Worm (Caenorhabditis elegans) whole organism, young adult: ENCODE data around the gene B0457.6.

ENCODE experiments used
- B0336.3 ChIP-seq: fragments of 200-800 bp; sonication (Bioruptor generic); IDR thresholded peaks from 2 replicates; pipeline ENCODE4 v1.3.6; 2022; ENCODE audit warnings: missing genetic modification characterization, missing compliant biosample characterization
- C17E4.6 ChIP-seq: fragments of 200-800 bp; sonication (Bioruptor generic); IDR thresholded peaks from 2 replicates; pipeline ENCODE4 v1.3.6; 2022; ENCODE audit warnings: missing genetic modification reagents, missing genetic modification characterization, missing compliant biosample characterization
- D2030.7 ChIP-seq: fragments of 200-800 bp; sonication (Bioruptor generic); IDR thresholded peaks from 2 replicates; pipeline ENCODE4 v1.3.6; 2022; ENCODE audit warnings: missing genetic modification reagents, missing genetic modification characterization, missing compliant biosample characterization
- F10E7.11 ChIP-seq: sonication (generic microtip); optimal IDR thresholded peaks from 2 replicates; lab custom pipeline; 2017; ENCODE audit warnings: mild to moderate bottlenecking, missing genetic modification characterization, moderate library complexity, missing compliant biosample characterization
- F23B12.7 ChIP-seq: sonication (generic microtip); optimal IDR thresholded peaks from 2 replicates; lab custom pipeline; 2017; ENCODE audit warnings: missing genetic modification characterization, mild to moderate bottlenecking, missing compliant biosample characterization, antibody characterized with exemption, moderate library complexity; ENCODE audit not compliant: insufficient read depth
- F37B4.10 ChIP-seq: fragments of 200-800 bp; sonication (Bioruptor generic); IDR thresholded peaks from 2 replicates; pipeline ENCODE4 v1.3.6; 2022; ENCODE audit warnings: missing genetic modification characterization, missing compliant biosample characterization
- K12H6.12 ChIP-seq: fragments of 200-800 bp; sonication (Bioruptor generic); optimal IDR thresholded peaks from 2 replicates; lab custom pipeline; 2018; ENCODE audit warnings: mild to moderate bottlenecking, missing genetic modification characterization, missing compliant biosample characterization
- Y79H2A.3 ChIP-seq: fragments of 200-800 bp; sonication (Bioruptor generic); conservative IDR thresholded peaks from 2 replicates; pipeline ENCODE4 v1.3.6; 2022; ENCODE audit warnings: missing genetic modification reagents, missing genetic modification characterization, missing compliant biosample characterization
- Y95B8A.8 ChIP-seq: fragments of 200-800 bp; sonication (Bioruptor generic); IDR thresholded peaks from 2 replicates; pipeline ENCODE4 v1.3.6; 2022; ENCODE audit warnings: missing genetic modification reagents, missing genetic modification characterization, missing compliant biosample characterization
- ama-1 ChIP-seq, 3 experiments: fragments of 150-350 bp in 1 of 3; sonication (generic microtip) in 2 of 3; optimal IDR thresholded peaks; 2 replicates each; lab custom pipeline; 2014 to 2018; ENCODE audit warnings: missing biosample characterization in 2 of 3, missing genetic modification characterization in 2 of 3, missing genetic modification reagents in 2 of 3
- aptf-3 ChIP-seq: fragments of 200-800 bp; sonication (Bioruptor generic); IDR thresholded peaks from 2 replicates; pipeline ENCODE4 v1.3.6; 2022; ENCODE audit warnings: missing genetic modification characterization, missing compliant biosample characterization
- athp-1 ChIP-seq: sonication (generic microtip); optimal IDR thresholded peaks from 2 replicates; lab custom pipeline; 2017; ENCODE audit warnings: mild to moderate bottlenecking, missing genetic modification characterization, missing compliant biosample characterization
- cebp-1 ChIP-seq, 2 experiments: fragments of 200-800 bp in 1 of 2; sonication (Bioruptor generic) in 1 of 2; sonication (generic microtip) in 1 of 2; IDR thresholded peaks in 1 of 2; optimal IDR thresholded peaks in 1 of 2; 2 replicates each; pipeline versions ENCODE4 v1.3.6 to Lab custom; 2017 to 2022; ENCODE audit warnings: missing compliant biosample characterization in 2 of 2, missing genetic modification characterization in 2 of 2, mild to moderate bottlenecking in 1 of 2, missing genetic modification reagents in 1 of 2, moderate library complexity in 1 of 2
- ceh-100 ChIP-seq: fragments of 200-800 bp; sonication (Bioruptor generic); IDR thresholded peaks from 2 replicates; pipeline ENCODE4 v1.3.6; 2022; ENCODE audit warnings: missing genetic modification reagents, missing genetic modification characterization, missing compliant biosample characterization
- ceh-79 ChIP-seq: sonication (generic microtip); optimal IDR thresholded peaks from 2 replicates; lab custom pipeline; 2017; ENCODE audit warnings: mild to moderate bottlenecking, missing genetic modification characterization, missing compliant biosample characterization
- chd-7 ChIP-seq: sonication (generic microtip); optimal IDR thresholded peaks from 2 replicates; lab custom pipeline; 2016; ENCODE audit warnings: mild to moderate bottlenecking, missing genetic modification characterization, moderate library complexity, missing compliant biosample characterization
- dpff-1 ChIP-seq: sonication (generic microtip); optimal IDR thresholded peaks from 2 replicates; lab custom pipeline; 2017; ENCODE audit warnings: mild to moderate bottlenecking, missing genetic modification characterization, missing compliant biosample characterization
- egl-44 ChIP-seq: fragments of 200-800 bp; sonication (Bioruptor generic); IDR thresholded peaks from 2 replicates; pipeline ENCODE4 v1.3.6; 2022; ENCODE audit warnings: missing genetic modification reagents, missing genetic modification characterization, missing compliant biosample characterization
- ekl-4 ChIP-seq: fragments of 200-800 bp; sonication (Bioruptor generic); IDR thresholded peaks from 2 replicates; pipeline ENCODE4 v1.3.6; 2022; ENCODE audit warnings: missing genetic modification reagents, missing genetic modification characterization, missing compliant biosample characterization
- gei-17 ChIP-seq: fragments of 200-800 bp; sonication (Bioruptor generic); optimal IDR thresholded peaks from 2 replicates; lab custom pipeline; 2018; ENCODE audit warnings: mild to moderate bottlenecking, missing genetic modification characterization, missing compliant biosample characterization
- him-1 ChIP-seq: sonication (generic microtip); optimal IDR thresholded peaks from 2 replicates; lab custom pipeline; 2016; ENCODE audit warnings: missing genotype, missing genetic modification reagents, missing genetic modification characterization, missing compliant biosample characterization
- hmg-1.2 ChIP-seq: fragments of 200-800 bp; sonication (Bioruptor generic); IDR thresholded peaks from 2 replicates; pipeline ENCODE4 v1.3.6; 2022; ENCODE audit warnings: missing genetic modification reagents, missing genetic modification characterization, missing compliant biosample characterization
- hrde-1 ChIP-seq: sonication (generic microtip); optimal IDR thresholded peaks from 2 replicates; lab custom pipeline; 2016; ENCODE audit warnings: missing genetic modification characterization, mild to moderate bottlenecking, missing compliant biosample characterization, moderate library complexity, missing genotype, missing genetic modification reagents, borderline replicate concordance
- hsf-1 ChIP-seq: fragments of 200-800 bp; sonication (Bioruptor generic); IDR thresholded peaks from 2 replicates; pipeline ENCODE4 v1.3.6; 2022; ENCODE audit warnings: missing genetic modification reagents, missing genetic modification characterization, missing compliant biosample characterization
- let-526 ChIP-seq: fragments of 200-800 bp; sonication (Bioruptor generic); IDR thresholded peaks from 2 replicates; pipeline ENCODE4 v1.3.6; 2022; ENCODE audit warnings: missing genetic modification reagents, missing genetic modification characterization, missing compliant biosample characterization
- let-607 ChIP-seq, 2 experiments: fragments of 200-800 bp in 1 of 2; sonication (Bioruptor generic) in 1 of 2; sonication (generic microtip) in 1 of 2; optimal IDR thresholded peaks; 2 replicates each; lab custom pipeline; 2016 to 2018; ENCODE audit warnings: mild to moderate bottlenecking in 2 of 2, missing compliant biosample characterization in 2 of 2, missing genetic modification characterization in 2 of 2, moderate library complexity in 2 of 2, missing genotype in 1 of 2
- lin-40 ChIP-seq: sonication (generic microtip); optimal IDR thresholded peaks from 2 replicates; lab custom pipeline; 2016; ENCODE audit warnings: missing genetic modification characterization, mild to moderate bottlenecking, missing compliant biosample characterization, missing genotype, missing genetic modification reagents
- lin-54 ChIP-seq: fragments of 200-800 bp; sonication (Bioruptor generic); optimal IDR thresholded peaks from 2 replicates; lab custom pipeline; 2018; ENCODE audit warnings: mild to moderate bottlenecking, missing genetic modification characterization, missing compliant biosample characterization
- lsl-1 ChIP-seq: fragments of 200-800 bp; sonication (Bioruptor generic); optimal IDR thresholded peaks from 2 replicates; lab custom pipeline; 2018; ENCODE audit warnings: mild to moderate bottlenecking, missing genetic modification characterization, moderate library complexity, missing compliant biosample characterization
- madf-10 ChIP-seq: sonication (generic microtip); optimal IDR thresholded peaks from 2 replicates; lab custom pipeline; 2016; ENCODE audit warnings: mild to moderate bottlenecking, missing genetic modification characterization, missing compliant biosample characterization
- madf-3 ChIP-seq: fragments of 200-800 bp; sonication (Bioruptor generic); IDR thresholded peaks from 2 replicates; pipeline ENCODE4 v1.3.6; 2022; ENCODE audit warnings: missing genetic modification reagents, missing genetic modification characterization, missing compliant biosample characterization
- madf-8 ChIP-seq: fragments of 200-800 bp; sonication (Bioruptor generic); conservative IDR thresholded peaks from 2 replicates; pipeline ENCODE4 v1.3.6; 2022; ENCODE audit warnings: missing genetic modification reagents, missing genetic modification characterization, missing compliant biosample characterization
- mel-28 ChIP-seq: sonication (generic microtip); optimal IDR thresholded peaks from 2 replicates; lab custom pipeline; 2016; ENCODE audit warnings: borderline replicate concordance, mild to moderate bottlenecking, missing genetic modification characterization, missing compliant biosample characterization
- nhr-120 ChIP-seq: fragments of 200-800 bp; sonication (Bioruptor generic); IDR thresholded peaks from 2 replicates; pipeline ENCODE4 v1.3.6; 2022; ENCODE audit warnings: missing genetic modification characterization, missing compliant biosample characterization
- pha-4 ChIP-seq: fragments of 150-350 bp; sonication (generic microtip); optimal IDR thresholded peaks from 2 replicates; lab custom pipeline; 2014; ENCODE audit warnings: missing biosample characterization, missing genetic modification reagents, missing genetic modification characterization
- rec-8 ChIP-seq, 2 experiments: sonication (generic microtip); optimal IDR thresholded peaks; 2 replicates each; lab custom pipeline; 2016; ENCODE audit warnings: mild to moderate bottlenecking in 2 of 2, missing genetic modification characterization in 2 of 2, missing genetic modification reagents in 2 of 2, missing genotype in 2 of 2, missing biosample characterization in 1 of 2, missing compliant biosample characterization in 1 of 2, moderate library complexity in 1 of 2
- snpc-1.3 ChIP-seq: sonication (generic microtip); optimal IDR thresholded peaks from 2 replicates; lab custom pipeline; 2017; ENCODE audit warnings: missing genetic modification characterization, mild to moderate bottlenecking, missing compliant biosample characterization, antibody characterized with exemption, moderate library complexity, missing genotype, missing genetic modification reagents; ENCODE audit not compliant: insufficient read depth
- snpc-3.4 ChIP-seq: sonication (generic microtip); optimal IDR thresholded peaks from 2 replicates; lab custom pipeline; 2017; ENCODE audit warnings: missing genetic modification characterization, mild to moderate bottlenecking, missing compliant biosample characterization, antibody characterized with exemption, moderate library complexity, missing genotype, missing genetic modification reagents
- somi-1 ChIP-seq: fragments of 200-800 bp; sonication (Bioruptor generic); optimal IDR thresholded peaks from 2 replicates; lab custom pipeline; 2018; ENCODE audit warnings: mild to moderate bottlenecking, missing genetic modification characterization, missing compliant biosample characterization
- zfh-2 ChIP-seq: fragments of 200-800 bp; sonication (Bioruptor generic); conservative IDR thresholded peaks from 2 replicates; pipeline ENCODE4 v1.3.6; 2022; ENCODE audit warnings: missing genetic modification reagents, missing genetic modification characterization, missing compliant biosample characterization
- ztf-6 ChIP-seq: fragments of 200-800 bp; sonication (Bioruptor generic); IDR thresholded peaks from 2 replicates; pipeline ENCODE4 v1.3.6; 2022; ENCODE audit warnings: missing genetic modification reagents, missing genetic modification characterization, missing compliant biosample characterization

Gene B0457.6

ce11 chrII:8933693-8934432 lies 11.6 kb downstream of the B0457.6 start, which contains the start of gene T21B10.3 (continued):
- peak; percentile 36 for TF ChIP-seq somi-1 (GFP tag; lab: Kevin White, UChicago)
- peak; percentile 44; the same call in 1 of the 2 replicates for TF ChIP-seq let-526 (GFP tag; lab: Robert Waterston, UW)
- peak; percentile 100 for TF ChIP-seq lsl-1 (GFP tag; lab: Kevin White, UChicago)
- TF ChIP-seq lin-40 (tag; lab: Kevin White, UChicago): peak; percentile 36
- peak; percentile 62 for TF ChIP-seq madf-10 (tag; lab: Kevin White, UChicago)
- TF ChIP-seq F23B12.7: peak; percentile 80
- TF ChIP-seq ekl-4 (GFP tag; lab: Robert Waterston, UW): peak; percentile 86
- peak; percentile 95 for TF ChIP-seq Y79H2A.3 (GFP tag; lab: Robert Waterston, UW)
- no peak for TF ChIP-seq zfh-2 (GFP tag; lab: Robert Waterston, UW)
- TF ChIP-seq athp-1 (tag; lab: Kevin White, UChicago): peak; percentile 90

ce11 chrII:8938907-8939622 lies 16.8 kb downstream of the B0457.6 start:
- peak; percentile 2 for TF ChIP-seq lsl-1 (GFP tag; lab: Kevin White, UChicago)
- no peak for TF ChIP-seq gei-17
- peak; percentile 84 for TF ChIP-seq hrde-1 (tag; lab: Kevin White, UChicago)
- TF ChIP-seq cebp-1 (GFP tag; IDR thresholded peaks at IDR 0.05; lab: Robert Waterston, UW): no peak
- TF ChIP-seq cebp-1 (tag; optimal IDR thresholded peaks at IDR 0.05; lab: Kevin White, UChicago): peak; percentile 31
- TF ChIP-seq C17E4.6 (GFP tag; lab: Robert Waterston, UW): 0 out of 2 replicates have a peak, but pooled peaks have one; percentile 9
- no peak for TF ChIP-seq lin-40 (tag; lab: Kevin White, UChicago)
- TF ChIP-seq mel-28: no peak
- peak; percentile 1 for TF ChIP-seq snpc-3.4 (tag; lab: Kevin White, UChicago)
- peak; percentile 43 for TF ChIP-seq dpff-1
- TF ChIP-seq hmg-1.2 (GFP tag; lab: Robert Waterston, UW): no peak; the same call in 1 of the 2 replicates
- 0 out of 2 replicates have a peak, but pooled peaks have one; percentile 22 for TF ChIP-seq madf-3 (GFP tag; lab: Robert Waterston, UW)
- no peak for TF ChIP-seq ama-1 (optimal IDR thresholded peaks at IDR 0.05; lab: Kevin White, UChicago)
- TF ChIP-seq ama-1 (GFP tag; optimal IDR thresholded peaks at IDR 0.05; lab: Kevin White, UChicago): peak in 1 of 2 experiments; percentile 57
- no peak for TF ChIP-seq ceh-79 (tag; lab: Kevin White, UChicago)
- no peak for TF ChIP-seq let-607 (tag; optimal IDR thresholded peaks at IDR 0.05; lab: Kevin White, UChicago)
- no peak for TF ChIP-seq pha-4
- peak; percentile 67; the same call in 1 of the 2 replicates for TF ChIP-seq Y79H2A.3 (GFP tag; lab: Robert Waterston, UW)
- TF ChIP-seq Y95B8A.8 (GFP tag; lab: Robert Waterston, UW): peak; percentile 80
- no peak for TF ChIP-seq egl-44 (GFP tag; lab: Robert Waterston, UW)
- TF ChIP-seq him-1 (tag; lab: Kevin White, UChicago): peak; percentile 44
- TF ChIP-seq chd-7 (tag; lab: Kevin White, UChicago): peak; percentile 17
- peak; percentile 34; the same call in 1 of the 2 replicates for TF ChIP-seq D2030.7 (GFP tag; lab: Robert Waterston, UW)
- no peak for TF ChIP-seq F37B4.10
- TF ChIP-seq rec-8 (tag; optimal IDR thresholded peaks at IDR 0.05; lab: Kevin White, UChicago): peak in 1 of 2 experiments; percentile 3
- TF ChIP-seq F10E7.11 (tag; lab: Kevin White, UChicago): peak; percentile 6
- no peak for TF ChIP-seq hsf-1
- TF ChIP-seq ztf-6 (GFP tag; lab: Robert Waterston, UW): no peak
- TF ChIP-seq lin-54: peak; percentile 9
- 0 out of 2 replicates have a peak, but pooled peaks have one; percentile 21 for TF ChIP-seq B0336.3 (GFP tag; lab: Robert Waterston, UW)
- no peak for TF ChIP-seq K12H6.12 (tag; lab: Kevin White, UChicago)
- 0 out of 2 replicates have a peak, but pooled peaks have one; percentile 30 for TF ChIP-seq ceh-100
- no peak for TF ChIP-seq nhr-120 (GFP tag; lab: Robert Waterston, UW)
- TF ChIP-seq madf-8: no peak
- TF ChIP-seq aptf-3: no peak
- peak; percentile 20 for TF ChIP-seq snpc-1.3 (tag; lab: Kevin White, UChicago)
